Worm (Caenorhabditis elegans) whole organism, L3 larva: ENCODE data around the gene hmg-11.
A peak's percentile ranks its signal among the peaks of the same experiment; 100 is the strongest.

ENCODE experiments used
- R02D3.7 ChIP-seq: fragments of 150-350 bp; optimal IDR thresholded peaks from 2 replicates; lab custom pipeline; 2014; ENCODE audit warnings: missing biosample characterization, missing genetic modification characterization
- ZK546.5 ChIP-seq: sonication (generic microtip); optimal IDR thresholded peaks from 2 replicates; lab custom pipeline; 2017; ENCODE audit warnings: missing biosample characterization, missing genetic modification characterization
- aly-2 ChIP-seq: fragments of 150-350 bp; optimal IDR thresholded peaks from 2 replicates; lab custom pipeline; 2014; ENCODE audit warnings: missing biosample characterization, missing genetic modification characterization
- ama-1 ChIP-seq: fragments of 150-350 bp; optimal IDR thresholded peaks from 2 replicates; lab custom pipeline; 2018
- ceh-16 ChIP-seq: sonication (generic microtip); optimal IDR thresholded peaks from 2 replicates; lab custom pipeline; 2017; ENCODE audit warnings: missing biosample characterization, missing genetic modification characterization
- ceh-28 ChIP-seq: fragments of 150-350 bp; optimal IDR thresholded peaks from 2 replicates; lab custom pipeline; 2014; ENCODE audit warnings: missing biosample characterization, missing genetic modification reagents, missing genetic modification characterization
- ceh-82 ChIP-seq: fragments of 150-350 bp; optimal IDR thresholded peaks from 2 replicates; lab custom pipeline; 2014; ENCODE audit warnings: missing biosample characterization, missing genetic modification characterization
- ceh-9 ChIP-seq: sonication (generic microtip); optimal IDR thresholded peaks from 2 replicates; lab custom pipeline; 2018; ENCODE audit warnings: missing biosample characterization, missing genetic modification characterization
- daf-12 ChIP-seq: fragments of 150-350 bp; optimal IDR thresholded peaks from 2 replicates; lab custom pipeline; 2014; ENCODE audit warnings: missing biosample characterization, missing genetic modification reagents, missing genetic modification characterization
- egl-5 ChIP-seq: fragments of 150-350 bp; optimal IDR thresholded peaks from 2 replicates; lab custom pipeline; 2017; ENCODE audit warnings: missing biosample characterization, missing genetic modification reagents, missing genetic modification characterization, inconsistent platforms
- elt-1 ChIP-seq: fragments of 150-350 bp; optimal IDR thresholded peaks from 2 replicates; lab custom pipeline; 2014; ENCODE audit warnings: missing biosample characterization, missing genetic modification characterization
- elt-2 ChIP-seq: sonication (generic microtip); optimal IDR thresholded peaks from 2 replicates; lab custom pipeline; 2016; ENCODE audit warnings: missing genetic modification reagents, mild to moderate bottlenecking, missing genetic modification characterization, missing compliant biosample characterization
- elt-3 ChIP-seq, 3 experiments: fragments of 150-350 bp in 1 of 3; sonication (generic microtip) in 2 of 3; optimal IDR thresholded peaks; 2 replicates in 2 of 3; 4 replicates in 1 of 3; lab custom pipeline; 2014 to 2017; ENCODE audit warnings: missing biosample characterization in 3 of 3, missing genetic modification characterization in 3 of 3
- eor-1 ChIP-seq, 2 experiments: fragments of 150-350 bp; optimal IDR thresholded peaks; 2 replicates each; lab custom pipeline; 2014 to 2018; ENCODE audit warnings: missing biosample characterization in 2 of 2, missing genetic modification characterization in 2 of 2
- fkh-10 ChIP-seq: sonication (generic microtip); optimal IDR thresholded peaks from 2 replicates; lab custom pipeline; 2017; ENCODE audit warnings: missing biosample characterization, missing genetic modification reagents, missing genetic modification characterization
- fkh-2 ChIP-seq: fragments of 150-350 bp; optimal IDR thresholded peaks from 2 replicates; lab custom pipeline; 2014; ENCODE audit warnings: missing biosample characterization, missing genetic modification reagents, missing genetic modification characterization
- fos-1 ChIP-seq: fragments of 150-350 bp; optimal IDR thresholded peaks from 2 replicates; lab custom pipeline; 2014; ENCODE audit warnings: missing biosample characterization, missing genetic modification characterization
- hmg-11 ChIP-seq: sonication (generic microtip); optimal IDR thresholded peaks from 2 replicates; lab custom pipeline; 2016; ENCODE audit warnings: missing genetic modification characterization, missing compliant biosample characterization
- jun-1 ChIP-seq: fragments of 150-350 bp; optimal IDR thresholded peaks from 2 replicates; lab custom pipeline; 2014; ENCODE audit warnings: missing biosample characterization, missing genetic modification reagents, missing genetic modification characterization
- lin-15B ChIP-seq: fragments of 150-350 bp; optimal IDR thresholded peaks from 2 replicates; lab custom pipeline; 2014; ENCODE audit warnings: missing biosample characterization, missing genetic modification characterization
- lin-39 ChIP-seq: fragments of 150-350 bp; optimal IDR thresholded peaks from 2 replicates; lab custom pipeline; 2018; ENCODE audit warnings: missing biosample characterization, missing genetic modification reagents, missing genetic modification characterization
- lsy-12 ChIP-seq: sonication (generic microtip); optimal IDR thresholded peaks from 2 replicates; lab custom pipeline; 2016; ENCODE audit warnings: mild to moderate bottlenecking, missing genetic modification characterization, missing compliant biosample characterization
- mdl-1 ChIP-seq: fragments of 150-350 bp; optimal IDR thresholded peaks from 2 replicates; lab custom pipeline; 2014; ENCODE audit warnings: missing biosample characterization, missing genetic modification characterization
- mml-1 ChIP-seq: fragments of 150-350 bp; sonication (generic microtip); optimal IDR thresholded peaks from 3 replicates; lab custom pipeline; 2014; ENCODE audit warnings: missing biosample characterization, missing genetic modification characterization
- nfya-1 ChIP-seq: sonication (generic microtip); optimal IDR thresholded peaks from 2 replicates; lab custom pipeline; 2017; ENCODE audit warnings: missing genetic modification characterization, mild to moderate bottlenecking, missing compliant biosample characterization, antibody characterized with exemption, moderate library complexity; ENCODE audit not compliant: insufficient read depth
- nhr-11 ChIP-seq: fragments of 150-350 bp; optimal IDR thresholded peaks from 2 replicates; lab custom pipeline; 2014; ENCODE audit warnings: missing biosample characterization, missing genetic modification characterization
- nhr-12 ChIP-seq: fragments of 150-350 bp; optimal IDR thresholded peaks from 2 replicates; lab custom pipeline; 2014; ENCODE audit warnings: missing biosample characterization, missing genetic modification characterization
- nhr-23 ChIP-seq: fragments of 150-350 bp; optimal IDR thresholded peaks from 2 replicates; lab custom pipeline; 2014; ENCODE audit warnings: missing biosample characterization, missing genetic modification reagents, missing genetic modification characterization
- nhr-237 ChIP-seq: fragments of 150-350 bp; optimal IDR thresholded peaks from 2 replicates; lab custom pipeline; 2014; ENCODE audit warnings: missing biosample characterization, missing genetic modification characterization
- nhr-25 ChIP-seq: sonication (generic microtip); optimal IDR thresholded peaks from 2 replicates; lab custom pipeline; 2017; ENCODE audit warnings: missing biosample characterization, missing genetic modification characterization
- nhr-28 ChIP-seq: fragments of 150-350 bp; optimal IDR thresholded peaks from 2 replicates; lab custom pipeline; 2014; ENCODE audit warnings: missing biosample characterization, missing genetic modification characterization
- nhr-43 ChIP-seq: sonication (generic microtip); optimal IDR thresholded peaks from 2 replicates; lab custom pipeline; 2016; ENCODE audit warnings: mild to moderate bottlenecking, missing genetic modification characterization, missing compliant biosample characterization; ENCODE audit not compliant: poor library complexity, severe bottlenecking
- nhr-67 ChIP-seq: fragments of 150-350 bp; optimal IDR thresholded peaks from 2 replicates; lab custom pipeline; 2014; ENCODE audit warnings: missing biosample characterization, missing genetic modification characterization
- nhr-77 ChIP-seq: fragments of 150-350 bp; optimal IDR thresholded peaks from 2 replicates; lab custom pipeline; 2014; ENCODE audit warnings: missing biosample characterization, missing genetic modification characterization
- pha-4 ChIP-seq: fragments of 150-350 bp; optimal IDR thresholded peaks from 2 replicates; lab custom pipeline; 2014; ENCODE audit warnings: missing biosample characterization, missing genetic modification reagents, missing genetic modification characterization
- pqm-1 ChIP-seq: fragments of 150-350 bp; optimal IDR thresholded peaks from 2 replicates; lab custom pipeline; 2017; ENCODE audit warnings: missing biosample characterization, missing genetic modification characterization, inconsistent platforms
- sea-2 ChIP-seq: fragments of 150-350 bp; sonication (generic microtip); optimal IDR thresholded peaks from 4 replicates; lab custom pipeline; 2014; ENCODE audit warnings: missing biosample characterization, missing genetic modification reagents, missing genetic modification characterization
- skn-1 ChIP-seq: fragments of 150-350 bp; optimal IDR thresholded peaks from 2 replicates; lab custom pipeline; 2014; ENCODE audit warnings: missing biosample characterization, missing genetic modification characterization
- snpc-4 ChIP-seq: fragments of 150-350 bp; optimal IDR thresholded peaks from 2 replicates; lab custom pipeline; 2014; ENCODE audit warnings: missing biosample characterization, missing genetic modification characterization
- tbx-2 ChIP-seq: sonication (generic microtip); optimal IDR thresholded peaks from 2 replicates; lab custom pipeline; 2016; ENCODE audit warnings: mild to moderate bottlenecking, missing genetic modification characterization, missing compliant biosample characterization
- unc-39 ChIP-seq: sonication (generic microtip); optimal IDR thresholded peaks from 4 replicates; lab custom pipeline; 2017; ENCODE audit warnings: missing biosample characterization, missing genetic modification characterization
- unc-62 ChIP-seq: fragments of 150-350 bp; sonication (generic microtip); optimal IDR thresholded peaks from 4 replicates; lab custom pipeline; 2014; ENCODE audit warnings: missing biosample characterization, missing genetic modification reagents, missing genetic modification characterization
- zag-1 ChIP-seq: fragments of 150-350 bp; optimal IDR thresholded peaks from 2 replicates; lab custom pipeline; 2014; ENCODE audit warnings: missing biosample characterization, missing genetic modification characterization
- ztf-11 ChIP-seq: fragments of 150-350 bp; optimal IDR thresholded peaks from 2 replicates; lab custom pipeline; 2014; ENCODE audit warnings: missing biosample characterization, missing genetic modification characterization
- ztf-4 ChIP-seq: fragments of 150-350 bp; optimal IDR thresholded peaks from 2 replicates; lab custom pipeline; 2014; ENCODE audit warnings: missing biosample characterization, missing genetic modification characterization

The hmg-11 gene

ce11 chrII:4672584-4673110, at the start of gene hmg-11, which contains the start of gene clec-140:
Gene hmg-11 (plus strand): TSS chrII:4673085.
Gene clec-140 (plus strand): TSS chrII:4673060.
- TF ChIP-seq ZK546.5 (tag; lab: Kevin White, UChicago) (no peak), ztf-11 (no peak), unc-39 (tag; lab: Kevin White, UChicago) (no peak), egl-5 (tag; lab: Kevin White, UChicago) (peak; percentile 24), ama-1 (no peak), R02D3.7 (no peak), elt-1 (tag; lab: Kevin White, UChicago) (no peak), sea-2 (GFP tag; lab: Kevin White, UChicago) (no peak), nhr-237 (no peak), lin-39 (peak; percentile 90), zag-1 (no peak), nhr-43 (tag; lab: Kevin White, UChicago) (no peak), daf-12 (tag; lab: Kevin White, UChicago) (no peak), elt-2 (tag; lab: Kevin White, UChicago) (peak; percentile 46), elt-3 (tag; optimal IDR thresholded peaks at IDR 0.05; lab: Kevin White, UChicago) (no peak), ceh-82 (tag; lab: Kevin White, UChicago) (no peak), ceh-9 (tag; lab: Kevin White, UChicago) (no peak), fos-1 (tag; lab: Kevin White, UChicago) (peak; percentile 9), nhr-12 (tag; lab: Kevin White, UChicago) (no peak), unc-62 (GFP tag; lab: Kevin White, UChicago) (no peak), tbx-2 (tag; lab: Kevin White, UChicago) (no peak), hmg-11 (no peak), nhr-25 (peak; percentile 51), nhr-77 (tag; lab: Kevin White, UChicago) (no peak), nhr-67 (tag; lab: Kevin White, UChicago) (no peak), lsy-12 (tag; lab: Kevin White, UChicago) (peak; percentile 8), fkh-10 (no peak), nhr-23 (tag; lab: Kevin White, UChicago) (peak; percentile 41), aly-2 (tag; lab: Kevin White, UChicago) (no peak), eor-1 (tag; optimal IDR thresholded peaks at IDR 0.05; lab: Kevin White, UChicago) (no peak), fkh-2 (tag; lab: Kevin White, UChicago) (no peak), pha-4 (tag; lab: Kevin White, UChicago) (no peak), pqm-1 (tag; lab: Kevin White, UChicago) (peak; percentile 33), nhr-11 (tag; lab: Kevin White, UChicago) (no peak), ceh-16 (no peak), jun-1 (peak; percentile 45), snpc-4 (tag; lab: Kevin White, UChicago) (peak; percentile 43), lin-15B (peak; percentile 71), nhr-28 (no peak), mdl-1 (tag; lab: Kevin White, UChicago) (no peak), nfya-1 (tag; lab: Kevin White, UChicago) (peak; percentile 72), skn-1 (tag; lab: Kevin White, UChicago) (no peak), ceh-28 (tag; lab: Kevin White, UChicago) (no peak), mml-1 (tag; lab: Kevin White, UChicago) (no peak)

- TF ChIP-seq unc-62 (GFP tag; lab: Kevin White, UChicago) (no peak), elt-2 (tag; lab: Kevin White, UChicago) (no peak), lsy-12 (tag; lab: Kevin White, UChicago) (no peak), nfya-1 (tag; lab: Kevin White, UChicago) (no peak), lin-15B (no peak), fkh-2 (tag; lab: Kevin White, UChicago) (no peak), ztf-4 (tag; lab: Kevin White, UChicago) (no peak)
These were observed 46.3 kb upstream of the hmg-11 start, which contains the start of gene F35D11.1 for ce11 chrII:4626606-4627005. Gene F35D11.1 (plus strand): TSS chrII:4626906.
